Worm (Caenorhabditis elegans) whole organism, L3 larva: Measurements from ENCODE around the gene lin-23.

Experiments
- R02D3.7 ChIP-seq: fragments of 150-350 bp; optimal IDR thresholded peaks from 2 replicates; lab custom pipeline; 2014; ENCODE audit warnings: missing biosample characterization, missing genetic modification characterization
- ama-1 ChIP-seq: fragments of 150-350 bp; optimal IDR thresholded peaks from 2 replicates; lab custom pipeline; 2018
- ceh-16 ChIP-seq: sonication (generic microtip); optimal IDR thresholded peaks from 2 replicates; lab custom pipeline; 2017; ENCODE audit warnings: missing biosample characterization, missing genetic modification characterization
- ceh-28 ChIP-seq: fragments of 150-350 bp; optimal IDR thresholded peaks from 2 replicates; lab custom pipeline; 2014; ENCODE audit warnings: missing biosample characterization, missing genetic modification reagents, missing genetic modification characterization
- ceh-82 ChIP-seq: fragments of 150-350 bp; optimal IDR thresholded peaks from 2 replicates; lab custom pipeline; 2014; ENCODE audit warnings: missing biosample characterization, missing genetic modification characterization
- ceh-9 ChIP-seq: sonication (generic microtip); optimal IDR thresholded peaks from 2 replicates; lab custom pipeline; 2018; ENCODE audit warnings: missing biosample characterization, missing genetic modification characterization
- daf-12 ChIP-seq: fragments of 150-350 bp; optimal IDR thresholded peaks from 2 replicates; lab custom pipeline; 2014; ENCODE audit warnings: missing biosample characterization, missing genetic modification reagents, missing genetic modification characterization
- egl-27 ChIP-seq: sonication (generic microtip); optimal IDR thresholded peaks from 4 replicates; lab custom pipeline; 2017; ENCODE audit warnings: missing biosample characterization, missing genetic modification reagents, missing genetic modification characterization
- egl-5 ChIP-seq: fragments of 150-350 bp; optimal IDR thresholded peaks from 2 replicates; lab custom pipeline; 2017; ENCODE audit warnings: missing biosample characterization, missing genetic modification reagents, missing genetic modification characterization, inconsistent platforms
- elt-1 ChIP-seq: fragments of 150-350 bp; optimal IDR thresholded peaks from 2 replicates; lab custom pipeline; 2014; ENCODE audit warnings: missing biosample characterization, missing genetic modification characterization
- elt-2 ChIP-seq: sonication (generic microtip); optimal IDR thresholded peaks from 2 replicates; lab custom pipeline; 2016; ENCODE audit warnings: missing genetic modification reagents, mild to moderate bottlenecking, missing genetic modification characterization, missing compliant biosample characterization
- eor-1 ChIP-seq, 2 experiments: fragments of 150-350 bp; optimal IDR thresholded peaks; 2 replicates each; lab custom pipeline; 2014 to 2018; ENCODE audit warnings: missing biosample characterization in 2 of 2, missing genetic modification characterization in 2 of 2
- fkh-10 ChIP-seq: sonication (generic microtip); optimal IDR thresholded peaks from 2 replicates; lab custom pipeline; 2017; ENCODE audit warnings: missing biosample characterization, missing genetic modification reagents, missing genetic modification characterization
- fos-1 ChIP-seq: fragments of 150-350 bp; optimal IDR thresholded peaks from 2 replicates; lab custom pipeline; 2014; ENCODE audit warnings: missing biosample characterization, missing genetic modification characterization
- hmg-11 ChIP-seq: sonication (generic microtip); optimal IDR thresholded peaks from 2 replicates; lab custom pipeline; 2016; ENCODE audit warnings: missing genetic modification characterization, missing compliant biosample characterization
- jun-1 ChIP-seq: fragments of 150-350 bp; optimal IDR thresholded peaks from 2 replicates; lab custom pipeline; 2014; ENCODE audit warnings: missing biosample characterization, missing genetic modification reagents, missing genetic modification characterization
- lin-15B ChIP-seq: fragments of 150-350 bp; optimal IDR thresholded peaks from 2 replicates; lab custom pipeline; 2014; ENCODE audit warnings: missing biosample characterization, missing genetic modification characterization
- lin-39 ChIP-seq: fragments of 150-350 bp; optimal IDR thresholded peaks from 2 replicates; lab custom pipeline; 2018; ENCODE audit warnings: missing biosample characterization, missing genetic modification reagents, missing genetic modification characterization
- mdl-1 ChIP-seq: fragments of 150-350 bp; optimal IDR thresholded peaks from 2 replicates; lab custom pipeline; 2014; ENCODE audit warnings: missing biosample characterization, missing genetic modification characterization
- mml-1 ChIP-seq: fragments of 150-350 bp; sonication (generic microtip); optimal IDR thresholded peaks from 3 replicates; lab custom pipeline; 2014; ENCODE audit warnings: missing biosample characterization, missing genetic modification characterization
- nfya-1 ChIP-seq: sonication (generic microtip); optimal IDR thresholded peaks from 2 replicates; lab custom pipeline; 2017; ENCODE audit warnings: missing genetic modification characterization, mild to moderate bottlenecking, missing compliant biosample characterization, antibody characterized with exemption, moderate library complexity; ENCODE audit not compliant: insufficient read depth
- nhr-23 ChIP-seq: fragments of 150-350 bp; optimal IDR thresholded peaks from 2 replicates; lab custom pipeline; 2014; ENCODE audit warnings: missing biosample characterization, missing genetic modification reagents, missing genetic modification characterization
- nhr-237 ChIP-seq: fragments of 150-350 bp; optimal IDR thresholded peaks from 2 replicates; lab custom pipeline; 2014; ENCODE audit warnings: missing biosample characterization, missing genetic modification characterization
- nhr-25 ChIP-seq: sonication (generic microtip); optimal IDR thresholded peaks from 2 replicates; lab custom pipeline; 2017; ENCODE audit warnings: missing biosample characterization, missing genetic modification characterization
- nhr-28 ChIP-seq: fragments of 150-350 bp; optimal IDR thresholded peaks from 2 replicates; lab custom pipeline; 2014; ENCODE audit warnings: missing biosample characterization, missing genetic modification characterization
- nhr-67 ChIP-seq: fragments of 150-350 bp; optimal IDR thresholded peaks from 2 replicates; lab custom pipeline; 2014; ENCODE audit warnings: missing biosample characterization, missing genetic modification characterization
- nhr-76 ChIP-seq: fragments of 150-350 bp; sonication (generic microtip); optimal IDR thresholded peaks from 5 replicates; lab custom pipeline; 2014; ENCODE audit warnings: missing biosample characterization, missing genetic modification characterization
- nhr-77 ChIP-seq: fragments of 150-350 bp; optimal IDR thresholded peaks from 2 replicates; lab custom pipeline; 2014; ENCODE audit warnings: missing biosample characterization, missing genetic modification characterization
- pha-4 ChIP-seq: fragments of 150-350 bp; optimal IDR thresholded peaks from 2 replicates; lab custom pipeline; 2014; ENCODE audit warnings: missing biosample characterization, missing genetic modification reagents, missing genetic modification characterization
- sea-2 ChIP-seq: fragments of 150-350 bp; sonication (generic microtip); optimal IDR thresholded peaks from 4 replicates; lab custom pipeline; 2014; ENCODE audit warnings: missing biosample characterization, missing genetic modification reagents, missing genetic modification characterization
- skn-1 ChIP-seq: fragments of 150-350 bp; optimal IDR thresholded peaks from 2 replicates; lab custom pipeline; 2014; ENCODE audit warnings: missing biosample characterization, missing genetic modification characterization
- snpc-4 ChIP-seq: fragments of 150-350 bp; optimal IDR thresholded peaks from 2 replicates; lab custom pipeline; 2014; ENCODE audit warnings: missing biosample characterization, missing genetic modification characterization
- tbx-2 ChIP-seq: sonication (generic microtip); optimal IDR thresholded peaks from 2 replicates; lab custom pipeline; 2016; ENCODE audit warnings: mild to moderate bottlenecking, missing genetic modification characterization, missing compliant biosample characterization
- unc-62 ChIP-seq: fragments of 150-350 bp; sonication (generic microtip); optimal IDR thresholded peaks from 4 replicates; lab custom pipeline; 2014; ENCODE audit warnings: missing biosample characterization, missing genetic modification reagents, missing genetic modification characterization
- zag-1 ChIP-seq: fragments of 150-350 bp; optimal IDR thresholded peaks from 2 replicates; lab custom pipeline; 2014; ENCODE audit warnings: missing biosample characterization, missing genetic modification characterization
- ztf-11 ChIP-seq: fragments of 150-350 bp; optimal IDR thresholded peaks from 2 replicates; lab custom pipeline; 2014; ENCODE audit warnings: missing biosample characterization, missing genetic modification characterization
- ztf-4 ChIP-seq: fragments of 150-350 bp; optimal IDR thresholded peaks from 2 replicates; lab custom pipeline; 2014; ENCODE audit warnings: missing biosample characterization, missing genetic modification characterization

lin-23 gene

DNA sequence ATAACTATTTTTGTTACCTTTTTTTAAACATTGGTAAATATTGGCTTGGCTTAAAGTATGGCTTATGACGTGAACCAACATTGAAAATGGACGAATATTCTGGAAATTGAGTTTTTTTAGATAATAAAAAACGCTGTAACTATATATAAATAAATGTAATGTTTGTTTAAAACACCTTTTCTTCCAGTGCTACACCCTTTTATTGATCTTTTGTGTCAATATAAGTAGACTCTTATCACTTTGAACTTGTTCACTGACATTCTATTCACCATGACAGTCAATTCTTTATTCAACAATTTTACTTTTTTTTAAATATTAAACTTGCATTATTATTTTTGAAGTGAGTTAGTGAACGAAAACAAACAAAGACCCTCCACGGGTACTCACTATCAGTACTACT is 32.1 kb downstream of the lin-23 start, which contains the start of gene T25D10.1:
Gene T25D10.1 (plus strand): TSS at position 169 of the 400 bp plus-strand sequence.
- TF ChIP-seq nhr-77 (tag; lab: Kevin White, UChicago) (no peak), snpc-4 (tag; lab: Kevin White, UChicago) (no peak), eor-1 (tag; optimal IDR thresholded peaks at IDR 0.05; lab: Kevin White, UChicago) (no peak), lin-15B (tag; lab: Kevin White, UChicago) (no peak), hmg-11 (no peak), fkh-10 (GFP tag; lab: Kevin White, UChicago) (no peak), pha-4 (tag; lab: Kevin White, UChicago) (peak; percentile 61), mml-1 (no peak), ama-1 (no peak), elt-2 (tag; lab: Kevin White, UChicago) (peak; percentile 46), nfya-1 (tag; lab: Kevin White, UChicago) (no peak), R02D3.7 (tag; lab: Kevin White, UChicago) (no peak), jun-1 (no peak), skn-1 (tag; lab: Kevin White, UChicago) (no peak), sea-2 (no peak), ceh-28 (tag; lab: Kevin White, UChicago) (no peak), nhr-76 (no peak), zag-1 (tag; lab: Kevin White, UChicago) (no peak)

DNA sequence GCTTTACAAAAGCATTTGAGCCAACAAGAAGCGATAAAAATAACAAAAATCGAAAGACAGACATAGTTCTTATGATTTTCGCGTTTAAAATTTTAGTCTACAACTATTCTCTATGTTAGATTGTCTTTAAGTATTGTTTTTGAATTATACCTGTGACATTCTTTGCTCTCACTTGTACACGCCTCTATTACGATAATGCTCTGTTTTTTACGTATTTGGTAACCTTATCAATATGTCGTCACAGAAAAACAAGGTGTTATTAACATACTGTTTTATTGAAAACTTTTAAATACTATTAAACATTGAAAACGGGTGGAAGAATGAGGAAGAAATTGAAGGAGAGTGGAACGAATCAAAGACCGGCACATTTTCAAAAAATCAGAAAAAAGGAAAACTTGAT is 36.2 kb downstream of the lin-23 start, which contains the start of gene spp-11:
Gene spp-11 (minus strand): TSS at position 101 of the 400 bp plus-strand sequence.
- no peak for TF ChIP-seq nhr-237
- TF ChIP-seq egl-5 = no peak
- no peak for TF ChIP-seq pha-4 (tag; lab: Kevin White, UChicago)
- TF ChIP-seq hmg-11 = no peak
- TF ChIP-seq ceh-82 = no peak
- TF ChIP-seq ama-1 = no peak
- no peak for TF ChIP-seq eor-1 (tag; optimal IDR thresholded peaks at IDR 0.05; lab: Kevin White, UChicago)
- no peak for TF ChIP-seq nhr-23 (tag; lab: Kevin White, UChicago)
- no peak for TF ChIP-seq unc-62 (GFP tag; lab: Kevin White, UChicago)
- TF ChIP-seq daf-12 (tag; lab: Kevin White, UChicago) = no peak
- no peak for TF ChIP-seq nhr-67
- TF ChIP-seq snpc-4 (tag; lab: Kevin White, UChicago) = no peak
- TF ChIP-seq mdl-1 (tag; lab: Kevin White, UChicago) = no peak
- TF ChIP-seq nhr-28 = no peak
- no peak for TF ChIP-seq fos-1 (tag; lab: Kevin White, UChicago)

DNA sequence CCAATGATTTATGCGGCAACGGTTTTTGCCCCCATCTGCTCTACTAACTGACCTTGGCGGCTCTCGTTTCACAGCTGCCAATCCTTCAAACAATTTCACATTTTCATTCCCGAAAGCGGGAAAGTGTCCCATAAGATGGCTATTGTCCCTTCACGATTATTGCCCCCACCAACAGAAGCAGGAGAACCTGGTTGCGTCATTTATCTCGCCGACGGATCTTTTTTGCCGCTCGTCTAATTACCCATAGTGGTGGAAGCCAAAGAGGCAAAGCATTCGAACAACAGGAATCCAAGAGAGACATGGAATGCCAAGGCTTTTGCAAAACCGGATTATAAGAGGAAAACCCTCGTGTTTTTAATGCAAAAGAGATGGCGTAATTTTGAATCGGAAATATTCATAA is 38.0 kb downstream of the lin-23 start:
- TF ChIP-seq nfya-1 (tag; lab: Kevin White, UChicago) = no peak
- peak; percentile 24 for TF ChIP-seq ama-1
- peak; percentile 37 for TF ChIP-seq nhr-25 (tag; lab: Kevin White, UChicago)

DNA sequence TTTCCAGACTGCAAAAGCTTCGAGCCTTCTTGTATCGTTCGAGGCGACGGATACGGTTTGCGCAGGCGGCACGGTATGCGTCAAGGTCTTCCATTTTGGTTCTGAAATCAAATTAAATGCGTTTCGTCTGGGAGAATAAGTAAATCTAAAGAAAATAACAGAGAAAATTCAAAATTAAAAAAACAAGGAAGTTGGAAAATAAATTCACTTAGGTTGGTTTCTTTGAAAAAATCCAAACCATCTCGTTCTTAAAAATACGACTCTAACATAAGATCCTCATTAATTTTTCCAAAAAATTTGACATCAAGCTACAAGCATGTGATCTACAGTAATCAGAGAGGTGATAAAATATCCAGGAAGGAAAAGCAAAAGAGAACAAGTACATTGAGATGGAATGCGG is 39.1 kb downstream of the lin-23 start, which contains the start of gene T25D10.4:
Gene T25D10.4 (minus strand): TSS at position 101 of the 400 bp plus-strand sequence.
- TF ChIP-seq mdl-1 (tag; lab: Kevin White, UChicago) = no peak
- TF ChIP-seq snpc-4 (tag; lab: Kevin White, UChicago) = no peak
- no peak for TF ChIP-seq ceh-82
- TF ChIP-seq tbx-2 = no peak
- no peak for TF ChIP-seq nhr-237
- no peak for TF ChIP-seq ztf-11 (tag; lab: Kevin White, UChicago)
- no peak for TF ChIP-seq ceh-16
- no peak for TF ChIP-seq ceh-9 (tag; lab: Kevin White, UChicago)
- no peak for TF ChIP-seq lin-39 (tag; lab: Kevin White, UChicago)
- no peak for TF ChIP-seq nhr-28
- no peak for TF ChIP-seq elt-1 (tag; lab: Kevin White, UChicago)
- no peak for TF ChIP-seq fos-1 (tag; lab: Kevin White, UChicago)
- no peak for TF ChIP-seq egl-27
- no peak for TF ChIP-seq ztf-4
- TF ChIP-seq nhr-25 (tag; lab: Kevin White, UChicago) = no peak
- TF ChIP-seq pha-4 (tag; lab: Kevin White, UChicago) = no peak
- TF ChIP-seq fkh-10 (GFP tag; lab: Kevin White, UChicago) = no peak
- TF ChIP-seq hmg-11 = no peak
- no peak for TF ChIP-seq nhr-67
